Worm (Caenorhabditis elegans) whole organism, early embryonic: ENCODE results near the gene tag-280.

Source experiments
- B0310.2 ChIP-seq: sonication (generic microtip); optimal IDR thresholded peaks from 2 replicates; lab custom pipeline; 2016; ENCODE audit warnings: mild to moderate bottlenecking, missing genetic modification characterization, missing compliant biosample characterization
- F13C5.2 ChIP-seq: sonication (generic microtip); optimal IDR thresholded peaks from 2 replicates; lab custom pipeline; 2017; ENCODE audit warnings: mild to moderate bottlenecking, missing genetic modification characterization, inconsistent platforms, missing compliant biosample characterization
- aly-1 ChIP-seq: sonication (generic microtip); optimal IDR thresholded peaks from 2 replicates; lab custom pipeline; 2016; ENCODE audit warnings: missing genetic modification characterization, missing compliant biosample characterization
- ama-1 ChIP-seq: fragments of 150-350 bp; optimal IDR thresholded peaks from 2 replicates; lab custom pipeline; 2014
- ceh-13 ChIP-seq: fragments of 200-800 bp; sonication (Bioruptor generic); optimal IDR thresholded peaks from 2 replicates; lab custom pipeline; 2018; ENCODE audit warnings: mild to moderate bottlenecking, missing genetic modification characterization, missing compliant biosample characterization
- ceh-36 ChIP-seq: sonication (generic microtip); optimal IDR thresholded peaks from 2 replicates; lab custom pipeline; 2016; ENCODE audit warnings: missing genetic modification characterization, inconsistent platforms, missing compliant biosample characterization
- ets-7 ChIP-seq: sonication (generic microtip); optimal IDR thresholded peaks from 2 replicates; lab custom pipeline; 2016; ENCODE audit warnings: missing genotype, missing genetic modification characterization, missing compliant biosample characterization
- flt-1 ChIP-seq: fragments of 200-800 bp; sonication (Bioruptor generic); IDR thresholded peaks from 2 replicates; pipeline ENCODE4 v1.3.6; 2022; ENCODE audit warnings: missing genetic modification characterization, missing compliant biosample characterization
- hmbx-1 ChIP-seq: sonication (generic microtip); optimal IDR thresholded peaks from 2 replicates; lab custom pipeline; 2016; ENCODE audit warnings: mild to moderate bottlenecking, missing genetic modification characterization, missing compliant biosample characterization
- hmg-4 ChIP-seq: fragments of 200-800 bp; sonication (Bioruptor generic); optimal IDR thresholded peaks from 2 replicates; lab custom pipeline; 2018; ENCODE audit warnings: mild to moderate bottlenecking, missing genetic modification characterization, missing compliant biosample characterization
- hnd-1 ChIP-seq: sonication (generic microtip); optimal IDR thresholded peaks from 2 replicates; lab custom pipeline; 2016; ENCODE audit warnings: missing genetic modification characterization, missing compliant biosample characterization
- pes-1 ChIP-seq: fragments of 200-800 bp; sonication (Bioruptor generic); IDR thresholded peaks from 2 replicates; pipeline ENCODE4 v1.3.6; 2022; ENCODE audit warnings: missing genetic modification reagents, missing genetic modification characterization, missing compliant biosample characterization
- scrt-1 ChIP-seq: fragments of 200-800 bp; sonication (Bioruptor generic); IDR thresholded peaks from 2 replicates; pipeline ENCODE4 v1.3.6; 2022; ENCODE audit warnings: missing genetic modification characterization, missing compliant biosample characterization
- sea-1 ChIP-seq: fragments of 200-800 bp; sonication (Bioruptor generic); conservative IDR thresholded peaks from 2 replicates; pipeline ENCODE4 v1.3.6; 2022; ENCODE audit warnings: missing genetic modification characterization, missing compliant biosample characterization
- tbx-11 ChIP-seq: fragments of 200-800 bp; sonication (Bioruptor generic); IDR thresholded peaks from 2 replicates; pipeline ENCODE4 v1.3.6; 2022; ENCODE audit warnings: missing genetic modification characterization, missing compliant biosample characterization
- tbx-37 ChIP-seq: fragments of 200-800 bp; sonication (Bioruptor generic); conservative IDR thresholded peaks from 2 replicates; pipeline ENCODE4 v1.3.6; 2022; ENCODE audit warnings: missing genetic modification reagents, missing genetic modification characterization, missing compliant biosample characterization
- tra-4 ChIP-seq: sonication (generic microtip); optimal IDR thresholded peaks from 2 replicates; lab custom pipeline; 2017; ENCODE audit warnings: missing genetic modification characterization, missing compliant biosample characterization

tag-280 gene

DNA sequence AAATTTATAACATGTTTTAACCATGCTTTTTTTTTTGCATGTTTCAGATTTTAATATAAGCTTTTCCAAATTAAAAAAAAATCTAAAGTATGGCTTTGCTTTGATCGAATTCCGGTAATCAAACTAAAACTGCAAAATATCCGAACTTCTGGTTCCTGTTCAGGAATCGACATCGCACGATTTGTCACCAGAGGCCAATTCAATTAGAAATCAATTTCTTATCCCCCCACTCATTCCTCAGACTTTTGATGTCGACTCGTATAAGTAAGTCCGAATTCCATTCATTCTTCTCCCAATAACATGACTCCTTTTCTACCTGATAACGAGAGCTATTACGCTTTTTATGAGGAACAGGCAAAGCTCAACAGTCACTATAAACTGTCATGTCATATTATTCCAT lies 12.2 kb upstream of the tag-280 start, which contains the start of gene srh-27:
TSS of gene srh-27 (plus strand) at position 301 of the 400 bp plus-strand sequence.
- no peak for TF ChIP-seq tbx-11
- TF ChIP-seq ama-1 (lab: Kevin White, UChicago): no peak
- no peak for TF ChIP-seq ceh-13 (GFP tag; lab: Kevin White, UChicago)
- TF ChIP-seq hmg-4 (GFP tag; lab: Kevin White, UChicago): no peak
- no peak for TF ChIP-seq pes-1 (GFP tag; lab: Robert Waterston, UW)
- TF ChIP-seq tra-4 (tag; lab: Kevin White, UChicago): no peak
- TF ChIP-seq F13C5.2: no peak
- no peak for TF ChIP-seq scrt-1 (GFP tag; lab: Robert Waterston, UW)
- no peak for TF ChIP-seq B0310.2 (tag; lab: Kevin White, UChicago)
- TF ChIP-seq aly-1 (tag; lab: Kevin White, UChicago): no peak
- TF ChIP-seq tbx-37 (GFP tag; lab: Robert Waterston, UW): no peak
- TF ChIP-seq sea-1 (GFP tag; lab: Robert Waterston, UW): no peak
- TF ChIP-seq ceh-36 (tag; lab: Kevin White, UChicago): no peak
- TF ChIP-seq hnd-1: no peak
- TF ChIP-seq flt-1 (GFP tag; lab: Robert Waterston, UW): no peak
- no peak for TF ChIP-seq hmbx-1 (tag; lab: Kevin White, UChicago)
- no peak for TF ChIP-seq ets-7 (tag; lab: Kevin White, UChicago)

DNA sequence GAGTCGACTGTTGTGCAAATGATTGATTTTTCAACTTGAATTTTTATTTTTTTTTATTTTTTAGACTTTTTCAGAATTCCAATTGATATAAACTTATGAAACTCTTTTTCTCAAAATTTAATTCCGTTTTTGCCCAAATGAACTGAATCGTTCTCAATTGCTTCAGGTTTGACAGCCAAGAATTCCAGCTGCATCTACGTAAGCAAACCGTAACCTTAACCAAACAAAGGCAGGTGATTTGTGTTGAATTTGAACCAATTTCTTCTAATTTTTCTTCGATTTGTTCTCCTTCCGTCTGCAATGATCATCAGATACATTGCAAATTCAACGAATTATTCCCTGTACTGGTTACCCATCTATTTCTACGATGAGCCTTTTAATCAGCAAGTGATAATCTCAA lies 10.6 kb upstream of the tag-280 start, which contains the start of gene sre-34:
TSS of gene sre-34 (plus strand) at position 301 of the 400 bp plus-strand sequence.
- TF ChIP-seq ama-1 (lab: Kevin White, UChicago) (no peak), pes-1 (GFP tag; lab: Robert Waterston, UW) (no peak), ceh-13 (GFP tag; lab: Kevin White, UChicago) (no peak), F13C5.2 (no peak), aly-1 (tag; lab: Kevin White, UChicago) (no peak), flt-1 (GFP tag; lab: Robert Waterston, UW) (no peak), ceh-36 (tag; lab: Kevin White, UChicago) (no peak), tra-4 (tag; lab: Kevin White, UChicago) (no peak), tbx-37 (GFP tag; lab: Robert Waterston, UW) (no peak), hmg-4 (GFP tag; lab: Kevin White, UChicago) (no peak), B0310.2 (tag; lab: Kevin White, UChicago) (no peak), hmbx-1 (tag; lab: Kevin White, UChicago) (no peak), ets-7 (tag; lab: Kevin White, UChicago) (no peak), hnd-1 (no peak), tbx-11 (no peak)

DNA sequence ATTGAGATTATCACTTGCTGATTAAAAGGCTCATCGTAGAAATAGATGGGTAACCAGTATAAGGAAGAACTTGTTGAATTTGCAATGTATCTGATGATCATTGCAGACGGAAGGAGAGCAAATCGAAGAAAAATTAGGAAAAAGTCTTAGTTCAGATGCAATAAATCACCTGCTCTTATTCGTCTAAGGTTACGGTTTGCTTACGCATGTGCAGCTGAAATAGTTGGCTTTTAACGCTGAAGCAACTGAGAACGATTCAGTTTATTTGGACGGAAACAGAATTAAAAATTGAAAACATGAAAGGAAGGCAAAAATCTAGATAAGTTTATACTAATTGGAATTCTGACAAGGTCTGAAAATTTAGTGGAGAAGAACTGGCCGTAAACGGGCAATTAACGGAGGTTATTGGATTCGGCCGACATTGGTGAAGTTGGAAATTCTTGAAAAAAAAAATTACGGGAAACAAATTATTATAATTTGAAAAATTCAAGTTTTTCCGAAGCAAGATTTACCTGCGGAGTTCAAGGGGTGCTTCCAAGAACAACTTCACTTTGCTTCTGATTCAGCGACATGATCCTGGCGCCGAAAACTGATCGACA lies 7.6 kb upstream of the tag-280 start, which contains the start of the genes sre-35 and sre-33:
TSS of gene sre-35 (minus strand) at position 101 of the 599 bp plus-strand sequence.
TSS of gene sre-33 (plus strand) at position 549 of the 599 bp plus-strand sequence.
- TF ChIP-seq hmg-4 (GFP tag; lab: Kevin White, UChicago): no peak
- TF ChIP-seq ama-1 (lab: Kevin White, UChicago): no peak
- TF ChIP-seq flt-1 (GFP tag; lab: Robert Waterston, UW): no peak
- no peak for TF ChIP-seq F13C5.2
- no peak for TF ChIP-seq tra-4 (tag; lab: Kevin White, UChicago)
- TF ChIP-seq tbx-37 (GFP tag; lab: Robert Waterston, UW): no peak

DNA sequence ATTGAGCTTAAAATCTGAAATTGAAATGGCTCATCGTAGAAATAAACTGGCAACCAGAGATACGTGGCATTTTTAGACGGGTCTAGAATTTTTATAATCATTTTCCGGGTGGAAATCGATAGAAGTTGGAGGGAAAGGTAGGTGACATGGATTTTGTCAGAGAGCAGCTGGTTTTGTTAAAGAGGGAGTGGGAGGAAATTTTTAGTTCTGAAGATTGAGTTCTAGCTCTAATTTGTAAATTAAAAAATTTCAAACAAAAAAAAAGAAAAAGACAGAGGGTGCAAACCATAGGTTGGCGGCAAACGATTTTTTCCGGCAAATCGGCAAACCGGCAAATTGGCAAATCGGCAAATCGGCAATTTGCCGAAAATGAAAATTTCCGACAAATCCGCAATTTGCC lies 3.8 kb upstream of the tag-280 start, which contains the start of gene sre-32:
TSS of gene sre-32 (minus strand) at position 101 of the 400 bp plus-strand sequence.
- TF ChIP-seq F13C5.2 (no peak), ceh-36 (tag; lab: Kevin White, UChicago) (no peak)

DNA sequence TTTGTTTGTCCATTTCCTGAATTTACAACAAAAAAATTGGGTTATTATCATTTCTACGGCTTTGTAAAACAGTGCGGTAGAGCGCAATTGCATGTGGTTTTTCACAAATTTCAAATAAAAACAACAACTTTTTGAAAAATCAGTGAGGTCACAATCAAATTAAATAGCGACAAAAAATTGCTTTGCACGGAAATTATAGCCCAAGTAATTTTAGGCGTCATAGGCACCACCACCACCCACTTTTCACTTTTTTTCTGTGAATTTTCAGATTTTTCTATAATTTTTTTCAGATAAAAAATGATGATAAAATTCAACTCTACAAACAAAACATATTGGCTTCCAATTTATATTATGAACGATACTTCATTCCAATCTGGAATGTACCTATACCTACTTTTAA lies 3.2 kb upstream of the tag-280 start, which contains the start of gene sre-38:
TSS of gene sre-38 (plus strand) at position 301 of the 400 bp plus-strand sequence.
- no peak for TF ChIP-seq pes-1 (GFP tag; lab: Robert Waterston, UW)
- TF ChIP-seq tra-4 (tag; lab: Kevin White, UChicago): no peak
- TF ChIP-seq hnd-1: no peak
- TF ChIP-seq sea-1 (GFP tag; lab: Robert Waterston, UW): no peak
- no peak for TF ChIP-seq scrt-1 (GFP tag; lab: Robert Waterston, UW)
- TF ChIP-seq aly-1 (tag; lab: Kevin White, UChicago): no peak

DNA sequence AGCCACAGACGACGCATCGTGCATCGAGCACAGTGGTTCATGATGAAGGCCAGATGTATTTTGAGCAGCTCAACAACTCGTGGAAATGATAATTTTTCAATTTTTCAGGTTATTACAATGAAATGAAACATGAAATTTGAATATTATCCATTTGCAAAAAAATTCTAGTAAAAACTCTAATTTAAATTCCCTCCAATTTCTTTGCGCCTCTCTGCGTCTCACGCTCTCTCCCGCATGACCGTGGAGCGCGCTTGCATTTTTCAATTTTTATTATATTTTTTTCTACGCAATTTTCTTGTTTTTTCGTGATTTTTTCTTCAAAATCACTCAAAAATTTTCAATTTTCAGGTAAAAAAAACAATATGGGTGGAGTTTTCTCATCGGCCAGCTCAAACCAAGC lies 1.0 kb upstream of the tag-280 start, which contains the start of gene tag-281:
TSS of gene tag-281 (plus strand) at position 340 of the 400 bp plus-strand sequence.
- TF ChIP-seq flt-1 (GFP tag; lab: Robert Waterston, UW) (peak; percentile 54; the same call in 1 of the 2 replicates), hmg-4 (GFP tag; lab: Kevin White, UChicago) (no peak)

DNA sequence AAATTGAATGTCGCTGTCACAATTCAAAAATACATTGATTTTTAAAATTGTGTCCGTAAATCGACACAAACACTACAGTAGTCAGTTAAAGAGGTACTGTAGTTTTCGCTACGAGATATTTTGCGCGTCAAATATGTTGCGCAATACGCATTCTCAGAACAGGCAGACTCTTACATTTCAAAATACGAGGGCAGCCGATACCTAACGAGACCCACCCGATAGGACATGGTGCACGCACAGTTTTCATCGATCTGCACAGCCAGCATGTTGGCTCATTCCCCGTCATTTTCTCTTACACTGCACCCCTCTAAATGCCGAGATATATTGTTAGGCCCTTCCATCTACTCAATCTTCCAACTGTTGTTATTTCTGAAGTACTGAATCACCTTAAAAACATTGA lies 1.8 kb downstream of the tag-280 start, which contains the start of gene F15A4.2:
TSS of gene F15A4.2 (plus strand) at position 301 of the 400 bp plus-strand sequence.
- no peak for TF ChIP-seq ceh-36 (tag; lab: Kevin White, UChicago)
- no peak for TF ChIP-seq sea-1 (GFP tag; lab: Robert Waterston, UW)
- TF ChIP-seq B0310.2 (tag; lab: Kevin White, UChicago): no peak
- TF ChIP-seq pes-1 (GFP tag; lab: Robert Waterston, UW): no peak
- TF ChIP-seq tra-4 (tag; lab: Kevin White, UChicago): no peak
- TF ChIP-seq flt-1 (GFP tag; lab: Robert Waterston, UW): no peak
- TF ChIP-seq F13C5.2: no peak
- no peak for TF ChIP-seq hmg-4 (GFP tag; lab: Kevin White, UChicago)
- TF ChIP-seq hnd-1: no peak
- no peak for TF ChIP-seq tbx-11
- TF ChIP-seq tbx-37 (GFP tag; lab: Robert Waterston, UW): no peak
- TF ChIP-seq aly-1 (tag; lab: Kevin White, UChicago): no peak
- no peak for TF ChIP-seq ets-7 (tag; lab: Kevin White, UChicago)
- no peak for TF ChIP-seq ceh-13 (GFP tag; lab: Kevin White, UChicago)
- no peak for TF ChIP-seq scrt-1 (GFP tag; lab: Robert Waterston, UW)
- TF ChIP-seq hmbx-1 (tag; lab: Kevin White, UChicago): no peak
- TF ChIP-seq ama-1 (lab: Kevin White, UChicago): no peak
